Worm (Caenorhabditis elegans): Measurements from ENCODE around the gene gpcp-1.
A peak's percentile ranks its signal among the peaks of the same experiment; 100 is the strongest.

Gene gpcp-1

DNA sequence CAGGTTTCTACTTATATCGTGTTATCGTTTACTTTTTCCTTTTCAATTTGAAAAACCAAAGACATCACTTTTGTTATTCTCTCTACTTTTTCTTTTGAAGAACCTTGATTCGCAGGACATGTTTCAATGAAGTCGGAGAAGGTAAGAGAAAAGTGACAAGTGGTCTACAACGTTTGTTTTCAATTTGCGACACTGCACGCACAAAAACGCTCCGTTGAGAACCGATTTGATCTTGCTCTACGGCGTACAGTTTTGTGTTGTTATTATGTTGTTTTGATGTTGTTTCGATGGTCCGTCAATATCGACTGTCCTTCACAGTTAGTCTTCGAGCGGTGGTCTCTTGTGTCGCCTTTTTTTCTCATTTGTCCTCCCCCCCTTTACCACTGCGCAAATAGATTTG, 21.0 kb downstream of the gpcp-1 start, which contains the start of gene pccb-1:
Gene pccb-1, plus strand, starts transcription at position 127 of the 400 bp plus-strand sequence.
- no peak for TF ChIP-seq madf-10 (tag; optimal IDR thresholded peaks at IDR 0.05)
- peak; percentile 31 for TF ChIP-seq efl-1 (GFP tag; optimal IDR thresholded peaks at IDR 0.05)

DNA sequence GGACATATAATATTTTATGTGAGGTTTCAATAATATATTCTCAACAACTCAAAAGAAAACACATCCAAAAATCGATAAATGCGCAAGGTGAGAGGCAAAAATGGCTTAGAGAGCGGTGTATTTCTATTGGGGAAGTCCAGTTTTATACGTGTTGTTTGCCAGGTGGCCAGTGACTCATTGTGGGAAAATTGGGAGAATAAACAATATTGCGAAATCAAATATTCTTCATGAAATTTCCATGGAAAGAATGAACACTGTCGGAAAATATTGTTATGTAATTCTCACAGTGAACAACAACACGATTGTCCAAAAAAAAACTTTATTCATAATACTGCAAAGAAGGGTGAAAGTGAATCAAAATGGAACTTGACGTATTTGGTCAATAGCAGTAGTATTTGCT, 22.8 kb downstream of the gpcp-1 start:
- peak; percentile 69; the same call in 1 of the 2 replicates for TF ChIP-seq cebp-1 (GFP tag; IDR thresholded peaks at IDR 0.05)
- TF ChIP-seq cebp-1 (tag; optimal IDR thresholded peaks at IDR 0.05), result peak; percentile 91
- TF ChIP-seq lsl-1 (GFP tag; optimal IDR thresholded peaks at IDR 0.05), result no peak

DNA sequence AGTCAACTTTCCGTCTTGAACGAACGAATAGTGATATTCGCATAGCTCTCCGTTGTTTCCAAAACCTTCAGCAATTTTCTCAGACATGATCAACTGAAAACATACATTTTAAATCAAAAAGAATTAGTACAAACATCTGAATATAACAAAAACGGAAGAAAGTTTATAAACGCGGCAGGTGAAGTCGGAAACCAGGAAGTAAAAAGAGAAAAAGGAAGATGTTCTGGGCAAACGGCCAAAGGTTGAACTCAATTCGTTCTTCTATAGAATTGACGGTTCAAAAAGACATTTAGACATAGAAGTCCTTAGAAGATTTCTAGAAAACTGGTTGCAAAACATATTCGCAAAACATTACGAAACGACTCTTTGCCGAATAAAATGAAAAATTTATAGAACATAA, 23.2 kb downstream of the gpcp-1 start, which contains the start of gene F52E4.5:
Gene F52E4.5, minus strand, starts transcription at position 101 of the 400 bp plus-strand sequence.
- no peak for TF ChIP-seq egrh-3 (GFP tag; IDR thresholded peaks at IDR 0.05)
- TF ChIP-seq efl-1 (GFP tag; optimal IDR thresholded peaks at IDR 0.05), result no peak
- TF ChIP-seq F39B2.1 (GFP tag; IDR thresholded peaks at IDR 0.05), result no peak
- no peak for TF ChIP-seq let-607 (tag; optimal IDR thresholded peaks at IDR 0.05)
- TF ChIP-seq attf-6 (GFP tag; IDR thresholded peaks at IDR 0.05), result no peak
- no peak for TF ChIP-seq D2030.7 (GFP tag; IDR thresholded peaks at IDR 0.05)
- TF ChIP-seq Y79H2A.3 (GFP tag; conservative IDR thresholded peaks at IDR 0.05), result no peak
- TF ChIP-seq somi-1 (GFP tag; optimal IDR thresholded peaks at IDR 0.05), result no peak
- TF ChIP-seq zim-3 (tag; optimal IDR thresholded peaks at IDR 0.05), result no peak
- TF ChIP-seq nfyb-1 (GFP tag; IDR thresholded peaks at IDR 0.05), result no peak
- TF ChIP-seq K11D2.4 (GFP tag; IDR thresholded peaks at IDR 0.05), result no peak
- no peak for TF ChIP-seq nhr-80 (tag; optimal IDR thresholded peaks at IDR 0.05)
- TF ChIP-seq xnd-1 (tag; optimal IDR thresholded peaks at IDR 0.05), result no peak

DNA sequence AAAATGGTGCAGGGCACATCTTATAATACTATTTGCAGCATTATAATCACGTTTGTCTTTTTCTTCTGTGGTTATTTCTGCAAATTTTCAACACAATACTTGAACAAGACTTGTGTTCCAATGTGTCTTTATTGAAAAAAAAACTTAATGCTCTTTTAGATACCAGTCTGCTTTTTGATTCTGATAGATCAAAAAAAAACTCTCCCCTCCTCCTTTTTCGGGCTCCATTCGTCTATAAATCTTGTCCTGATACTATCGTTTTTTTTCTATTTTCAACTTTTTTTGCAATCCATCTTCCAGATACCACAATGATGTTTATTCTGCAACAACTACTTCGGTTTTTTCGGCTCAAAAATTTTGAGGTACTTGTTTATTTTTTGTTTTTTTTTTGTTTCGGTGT, 29.6 kb downstream of the gpcp-1 start, which contains the start of gene twk-16:
Gene twk-16, plus strand, starts transcription at position 301 of the 400 bp plus-strand sequence.
- TF ChIP-seq nhr-179 (tag; optimal IDR thresholded peaks at IDR 0.05), result no peak
- no peak for TF ChIP-seq let-607 (tag; optimal IDR thresholded peaks at IDR 0.05)
- no peak for TF ChIP-seq F57C9.4 (tag; optimal IDR thresholded peaks at IDR 0.05)
- no peak for TF ChIP-seq ceh-27 (GFP tag; optimal IDR thresholded peaks at IDR 0.05)
- no peak for TF ChIP-seq somi-1 (GFP tag; optimal IDR thresholded peaks at IDR 0.05)
- TF ChIP-seq F49E8.2 (tag; optimal IDR thresholded peaks at IDR 0.05; ENCODE audit: insufficient read depth), result no peak
- TF ChIP-seq B0019.2 (GFP tag; conservative IDR thresholded peaks at IDR 0.05), result no peak
- no peak for TF ChIP-seq Y95B8A.8 (GFP tag; IDR thresholded peaks at IDR 0.05)
- no peak for TF ChIP-seq madf-3 (GFP tag; IDR thresholded peaks at IDR 0.05)
- TF ChIP-seq T07F8.4 (tag; optimal IDR thresholded peaks at IDR 0.05), result no peak

DNA sequence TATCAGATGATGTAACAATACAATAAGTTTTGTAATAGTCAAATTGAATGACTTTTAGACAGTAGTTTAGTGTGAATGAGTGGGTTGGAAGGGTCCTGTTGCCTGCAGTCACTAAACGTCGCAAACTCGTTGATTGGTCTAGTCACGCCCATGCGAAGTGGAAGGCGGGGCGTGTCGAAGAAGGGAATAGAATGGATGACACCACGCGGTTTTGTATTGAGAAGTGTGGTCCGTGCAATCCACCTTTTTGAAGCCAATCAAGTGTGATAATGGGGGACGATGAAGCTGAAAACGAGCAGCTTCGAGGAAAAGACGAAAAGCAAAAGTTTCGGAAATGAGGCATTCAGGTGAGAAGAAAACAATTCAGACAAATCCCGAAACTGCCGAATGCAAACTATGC, 40.1 kb downstream of the gpcp-1 start, which contains the start of gene ceh-31:
Gene ceh-31, minus strand, starts transcription at position 101 of the 400 bp plus-strand sequence.
- no peak for TF ChIP-seq ztf-22 (GFP tag; optimal IDR thresholded peaks at IDR 0.05)
- no peak for TF ChIP-seq ztf-26 (tag; optimal IDR thresholded peaks at IDR 0.05)
- no peak for TF ChIP-seq sptf-2 (GFP tag; optimal IDR thresholded peaks at IDR 0.05)
- no peak for TF ChIP-seq ztf-28 (GFP tag; IDR thresholded peaks at IDR 0.05)
- no peak for TF ChIP-seq atf-7 (tag; optimal IDR thresholded peaks at IDR 0.05)
- TF ChIP-seq egl-18 (GFP tag; IDR thresholded peaks at IDR 0.05), result no peak
- TF ChIP-seq nfya-2 (GFP tag; IDR thresholded peaks at IDR 0.05), result no peak
- TF ChIP-seq C17E4.6 (GFP tag; IDR thresholded peaks at IDR 0.05), result no peak
- no peak for TF ChIP-seq mes-4 (tag; optimal IDR thresholded peaks at IDR 0.05)
- no peak for TF ChIP-seq egrh-3 (GFP tag; IDR thresholded peaks at IDR 0.05)
- no peak for TF ChIP-seq F10E7.11 (tag; optimal IDR thresholded peaks at IDR 0.05)
- no peak for TF ChIP-seq pha-4 (tag; optimal IDR thresholded peaks at IDR 0.05)

Data from whole organism, young adult.